Fruit fly (Drosophila melanogaster) whole organism, embryonic: Measurements from ENCODE around the gene CG7402.

Experiments
- Blimp-1 ChIP-seq: fragments of 200-800 bp; sonication (Bioruptor generic); optimal IDR thresholded peaks from 3 replicates; lab custom pipeline; 2018; ENCODE audit warnings: missing biosample characterization, missing genetic modification characterization, mild to moderate bottlenecking, moderate library complexity, missing genetic modification reagents
- CG10147 ChIP-seq: fragments of 200-800 bp; sonication (Bioruptor generic); optimal IDR thresholded peaks from 2 replicates; lab custom pipeline; 2019; ENCODE audit warnings: missing biosample characterization, mild to moderate bottlenecking, missing genetic modification characterization, moderate library complexity
- CG10267 ChIP-seq: fragments of 200-800 bp; sonication (Bioruptor generic); optimal IDR thresholded peaks from 2 replicates; lab custom pipeline; 2018; ENCODE audit warnings: missing biosample characterization, mild to moderate bottlenecking, missing genetic modification characterization, moderate library complexity
- CG10462 ChIP-seq: fragments of 200-800 bp; sonication (Bioruptor generic); optimal IDR thresholded peaks from 2 replicates; lab custom pipeline; 2016; ENCODE audit warnings: missing biosample characterization, missing genetic modification characterization
- CG10543 ChIP-seq: fragments of 200-800 bp; sonication (Bioruptor generic); optimal IDR thresholded peaks from 3 replicates; lab custom pipeline; 2017; ENCODE audit warnings: missing biosample characterization, mild to moderate bottlenecking, missing genetic modification characterization, moderate library complexity
- CG11085 ChIP-seq: fragments of 200-800 bp; sonication (Bioruptor generic); IDR thresholded peaks from 2 replicates; pipeline ENCODE4 v1.3.6; 2022; ENCODE audit warnings: missing biosample characterization, missing genetic modification characterization
- CG14014 ChIP-seq: fragments of 200-800 bp; sonication (Bioruptor generic); IDR thresholded peaks from 2 replicates; pipeline ENCODE4 v1.3.6; 2022; ENCODE audit warnings: missing biosample characterization, missing genetic modification characterization
- CG14965 ChIP-seq: fragments of 200-800 bp; sonication (Bioruptor generic); optimal IDR thresholded peaks from 2 replicates; lab custom pipeline; 2016; ENCODE audit warnings: missing biosample characterization, missing genetic modification characterization, borderline replicate concordance
- CG15073 ChIP-seq: fragments of 200-800 bp; sonication (Bioruptor generic); optimal IDR thresholded peaks from 2 replicates; lab custom pipeline; 2016; ENCODE audit warnings: missing biosample characterization, missing genetic modification characterization
- CG16815 ChIP-seq: fragments of 200-800 bp; sonication (Bioruptor generic); optimal IDR thresholded peaks from 3 replicates; lab custom pipeline; 2017; ENCODE audit warnings: missing biosample characterization, mild to moderate bottlenecking, missing genetic modification characterization
- CG17186 ChIP-seq: fragments of 200-800 bp; sonication (Bioruptor generic); optimal IDR thresholded peaks from 3 replicates; lab custom pipeline; 2017; ENCODE audit warnings: missing biosample characterization, missing genetic modification reagents, missing genetic modification characterization
- CG17361 ChIP-seq: fragments of 200-800 bp; sonication (Bioruptor generic); IDR thresholded peaks from 3 replicates; pipeline ENCODE4 v1.3.6; 2022; ENCODE audit warnings: missing biosample characterization, missing genetic modification characterization
- CG17612 ChIP-seq: fragments of 200-800 bp; sonication (Bioruptor generic); IDR thresholded peaks from 2 replicates; pipeline ENCODE4 v1.3.6; 2022; ENCODE audit warnings: missing biosample characterization, missing genetic modification characterization
- CG1792 ChIP-seq: fragments of 200-800 bp; sonication (Bioruptor generic); optimal IDR thresholded peaks from 2 replicates; lab custom pipeline; 2016; ENCODE audit warnings: missing biosample characterization, missing genetic modification characterization
- CG2116 ChIP-seq: fragments of 200-800 bp; sonication (Bioruptor generic); optimal IDR thresholded peaks from 3 replicates; lab custom pipeline; 2018; ENCODE audit warnings: missing biosample characterization, mild to moderate bottlenecking, missing genetic modification characterization
- CG2678 ChIP-seq: fragments of 200-800 bp; sonication (Bioruptor generic); optimal IDR thresholded peaks from 3 replicates; lab custom pipeline; 2019; ENCODE audit warnings: missing biosample characterization, mild to moderate bottlenecking, missing genetic modification characterization, moderate library complexity
- CG31441 ChIP-seq: fragments of 200-800 bp; sonication (Bioruptor generic); IDR thresholded peaks from 2 replicates; pipeline ENCODE4 v1.3.6; 2022; ENCODE audit warnings: missing biosample characterization, missing genetic modification characterization
- CG33213 ChIP-seq: fragments of 200-800 bp; sonication (Bioruptor generic); optimal IDR thresholded peaks from 3 replicates; lab custom pipeline; 2016; ENCODE audit warnings: missing biosample characterization, missing genetic modification characterization
- CG3995 ChIP-seq: fragments of 200-800 bp; sonication (Bioruptor generic); optimal IDR thresholded peaks from 3 replicates; lab custom pipeline; 2016; ENCODE audit warnings: missing biosample characterization, missing genetic modification characterization
- CG4424 ChIP-seq: fragments of 200-800 bp; sonication (Bioruptor generic); optimal IDR thresholded peaks from 3 replicates; lab custom pipeline; 2016; ENCODE audit warnings: missing biosample characterization, missing genetic modification characterization
- CG6683 ChIP-seq: fragments of 200-800 bp; sonication (Bioruptor generic); optimal IDR thresholded peaks from 2 replicates; lab custom pipeline; 2017; ENCODE audit warnings: missing biosample characterization, mild to moderate bottlenecking, missing genetic modification characterization, missing genetic modification reagents
- CG6791 ChIP-seq: fragments of 200-800 bp; sonication (Bioruptor generic); IDR thresholded peaks from 3 replicates; pipeline ENCODE4 v1.3.6; 2022; ENCODE audit warnings: missing biosample characterization, missing genetic modification characterization; ENCODE audit not compliant: partially characterized antibody
- CG7786 ChIP-seq: fragments of 200-800 bp; sonication (Bioruptor generic); optimal IDR thresholded peaks from 2 replicates; lab custom pipeline; 2016; ENCODE audit warnings: missing biosample characterization, missing genetic modification characterization
- CG8765 ChIP-seq: fragments of 200-800 bp; sonication (Bioruptor generic); IDR thresholded peaks from 2 replicates; pipeline ENCODE4 v1.3.6; 2022; ENCODE audit warnings: missing biosample characterization, missing genetic modification characterization
- CG8944 ChIP-seq: fragments of 200-800 bp; sonication (Bioruptor generic); optimal IDR thresholded peaks from 3 replicates; lab custom pipeline; 2016; ENCODE audit warnings: missing biosample characterization, missing genetic modification characterization
- CG9437 ChIP-seq: fragments of 200-800 bp; sonication (Bioruptor generic); optimal IDR thresholded peaks from 2 replicates; lab custom pipeline; 2018; ENCODE audit warnings: missing biosample characterization, mild to moderate bottlenecking, missing genetic modification characterization
- CkIIα-i1 ChIP-seq: fragments of 200-800 bp; sonication (Bioruptor generic); IDR thresholded peaks from 2 replicates; pipeline ENCODE4 v1.3.6; 2022; ENCODE audit warnings: missing biosample characterization, missing genetic modification characterization
- Dbx ChIP-seq: fragments of 200-800 bp; sonication (Bioruptor generic); IDR thresholded peaks from 3 replicates; pipeline ENCODE4 v1.3.6; 2022; ENCODE audit warnings: missing biosample characterization, missing genetic modification characterization
- Dip2 ChIP-seq: fragments of 200-800 bp; sonication (Bioruptor generic); IDR thresholded peaks from 2 replicates; pipeline ENCODE4 v1.3.6; 2022; ENCODE audit warnings: missing biosample characterization, missing genetic modification characterization
- Dp ChIP-seq: fragments of 200-800 bp; sonication (Bioruptor generic); optimal IDR thresholded peaks from 2 replicates; lab custom pipeline; 2018; ENCODE audit warnings: missing biosample characterization, mild to moderate bottlenecking, missing genetic modification characterization, moderate library complexity
- E2f1 ChIP-seq: fragments of 200-800 bp; sonication (Bioruptor generic); IDR thresholded peaks from 2 replicates; pipeline ENCODE4 v1.3.6; 2022; ENCODE audit warnings: missing biosample characterization, missing genetic modification characterization
- H2.0 ChIP-seq: fragments of 200-800 bp; sonication (Bioruptor generic); IDR thresholded peaks from 2 replicates; pipeline ENCODE4 v1.3.6; 2022; ENCODE audit warnings: missing biosample characterization, missing genetic modification characterization
- HLH54F ChIP-seq: fragments of 200-800 bp; sonication (Bioruptor generic); optimal IDR thresholded peaks from 3 replicates; lab custom pipeline; 2016; ENCODE audit warnings: missing biosample characterization, missing genetic modification characterization
- Lhr ChIP-seq: fragments of 200-800 bp; sonication (Bioruptor generic); optimal IDR thresholded peaks from 3 replicates; lab custom pipeline; 2017; ENCODE audit warnings: mild to moderate bottlenecking, missing biosample characterization, missing genetic modification reagents, missing genetic modification characterization
- Mes4 ChIP-seq: fragments of 200-800 bp; sonication (Bioruptor generic); optimal IDR thresholded peaks from 2 replicates; lab custom pipeline; 2016; ENCODE audit warnings: missing biosample characterization, missing genetic modification characterization
- NFAT ChIP-seq: fragments of 200-800 bp; sonication (Bioruptor generic); IDR thresholded peaks from 2 replicates; pipeline ENCODE4 v1.3.6; 2022; ENCODE audit warnings: missing biosample characterization, missing genetic modification characterization
- NK7.1 ChIP-seq: fragments of 200-800 bp; sonication (Bioruptor generic); optimal IDR thresholded peaks from 3 replicates; lab custom pipeline; 2016; ENCODE audit warnings: missing biosample characterization, missing genetic modification characterization
- Taf1 ChIP-seq: fragments of 200-800 bp; sonication (Bioruptor generic); IDR thresholded peaks from 2 replicates; pipeline ENCODE4 v1.3.6; 2022; ENCODE audit warnings: missing biosample characterization, missing genetic modification characterization
- ac ChIP-seq: fragments of 200-800 bp; sonication (Bioruptor generic); optimal IDR thresholded peaks from 3 replicates; lab custom pipeline; 2017; ENCODE audit warnings: missing biosample characterization, mild to moderate bottlenecking, missing genetic modification characterization
- ap ChIP-seq: fragments of 200-800 bp; sonication (Bioruptor generic); IDR thresholded peaks from 2 replicates; pipeline ENCODE4 v1.3.6; 2022; ENCODE audit warnings: missing biosample characterization, missing genetic modification characterization
- bab2 ChIP-seq: fragments of 200-800 bp; sonication (Bioruptor generic); optimal IDR thresholded peaks from 2 replicates; lab custom pipeline; 2016; ENCODE audit warnings: missing biosample characterization, missing genetic modification characterization
- disco-r ChIP-seq: fragments of 200-800 bp; sonication (Bioruptor generic); optimal IDR thresholded peaks from 2 replicates; lab custom pipeline; 2016; ENCODE audit warnings: missing biosample characterization, missing genetic modification characterization
- ewg ChIP-seq: fragments of 200-800 bp; sonication (Bioruptor generic); optimal IDR thresholded peaks from 3 replicates; lab custom pipeline; 2017; ENCODE audit warnings: mild to moderate bottlenecking, missing biosample characterization, missing genetic modification reagents, missing genetic modification characterization
- grau ChIP-seq: fragments of 200-800 bp; optimal IDR thresholded peaks from 3 replicates; lab custom pipeline; 2019; ENCODE audit warnings: missing biosample characterization, mild to moderate bottlenecking, missing genetic modification characterization, moderate library complexity
- ind ChIP-seq: fragments of 200-800 bp; sonication (Bioruptor generic); optimal IDR thresholded peaks from 3 replicates; lab custom pipeline; 2016; ENCODE audit warnings: missing biosample characterization, missing genetic modification characterization
- org-1 ChIP-seq: fragments of 200-800 bp; sonication (Bioruptor generic); optimal IDR thresholded peaks from 2 replicates; lab custom pipeline; 2017; ENCODE audit warnings: missing biosample characterization, missing genetic modification characterization
- phol ChIP-seq: fragments of 200-800 bp; sonication (Bioruptor generic); optimal IDR thresholded peaks from 3 replicates; lab custom pipeline; 2018; ENCODE audit warnings: missing biosample characterization, mild to moderate bottlenecking, missing genetic modification characterization, moderate library complexity
- pum ChIP-seq: fragments of 200-800 bp; sonication (Bioruptor generic); optimal IDR thresholded peaks from 2 replicates; lab custom pipeline; 2016; ENCODE audit warnings: missing biosample characterization, missing genetic modification characterization
- sc ChIP-seq, 3 experiments: fragments of >200 bp in 2 of 3; fragments of 200-800 bp in 1 of 3; sonication (Bioruptor generic) in 1 of 3; optimal IDR thresholded peaks; 2 replicates in 2 of 3; 3 replicates in 1 of 3; lab custom pipeline; 2017; ENCODE audit warnings: mild to moderate bottlenecking in 1 of 3, missing biosample characterization in 1 of 3, missing genetic modification characterization in 1 of 3, missing genetic modification reagents in 1 of 3
- slp2 ChIP-seq: fragments of 200-800 bp; sonication (Bioruptor generic); optimal IDR thresholded peaks from 2 replicates; lab custom pipeline; 2016; ENCODE audit warnings: missing biosample characterization, missing genetic modification characterization
- zen2 ChIP-seq: fragments of 200-800 bp; sonication (Bioruptor generic); IDR thresholded peaks from 3 replicates; pipeline ENCODE4 v1.3.6; 2022; ENCODE audit warnings: missing biosample characterization, missing genetic modification characterization; ENCODE audit not compliant: partially characterized antibody

CG7402 gene

dm6 chr3L:17912448-17912847 lies 24.9 kb downstream of the CG7402 start, which contains the start of gene CG5290 (continued):
- TF ChIP-seq CkIIα-i1 (GFP tag; lab: Robert Waterston, UW) (no peak), zen2 (GFP tag; lab: Robert Waterston, UW) (peak; percentile 19; the same call in 1 of the 3 replicates), CG16815 (GFP tag; lab: Kevin White, UChicago) (no peak), NK7.1 (peak; percentile 14), HLH54F (GFP tag; lab: Kevin White, UChicago) (peak; percentile 41), pum (GFP tag; lab: Kevin White, UChicago) (peak; percentile 27), CG8765 (GFP tag; lab: Robert Waterston, UW) (no peak), CG10147 (GFP tag; lab: Kevin White, UChicago) (no peak), CG17186 (GFP tag; lab: Kevin White, UChicago) (no peak), Dp (GFP tag; lab: Kevin White, UChicago) (peak; percentile 95), CG6791 (GFP tag; lab: Robert Waterston, UW) (0 out of 3 replicates have a peak, but pooled peaks have one; percentile 37), slp2 (no peak), Dip2 (no peak), CG8944 (GFP tag; lab: Kevin White, UChicago) (peak; percentile 20), phol (tag; lab: Kevin White, UChicago) (peak; percentile 33), CG33213 (peak; percentile 34), CG14014 (GFP tag; lab: Robert Waterston, UW) (no peak), disco-r (GFP tag; lab: Kevin White, UChicago) (no peak), CG2116 (GFP tag; lab: Kevin White, UChicago) (peak; percentile 59), CG4424 (GFP tag; lab: Kevin White, UChicago) (peak; percentile 18), ind (GFP tag; lab: Kevin White, UChicago) (peak; percentile 7), CG14965 (GFP tag; lab: Kevin White, UChicago) (no peak), CG17361 (GFP tag; lab: Robert Waterston, UW) (peak; percentile 40; the same call in 2 of the 3 replicates), CG6683 (GFP tag; lab: Kevin White, UChicago) (no peak), CG31441 (no peak), Lhr (no peak), NFAT (GFP tag; lab: Robert Waterston, UW) (no peak), CG15073 (GFP tag; lab: Kevin White, UChicago) (no peak), Dbx (no peak), Taf1 (GFP tag; lab: Robert Waterston, UW) (no peak), grau (tag; lab: Kevin White, UChicago) (peak; percentile 29), CG17612 (GFP tag; lab: Robert Waterston, UW) (no peak), ap (no peak), CG11085 (GFP tag; lab: Robert Waterston, UW) (no peak), CG9437 (GFP tag; lab: Kevin White, UChicago) (peak; percentile 19), bab2 (GFP tag; lab: Kevin White, UChicago) (peak; percentile 28), CG10462 (GFP tag; lab: Kevin White, UChicago) (no peak), CG10267 (tag; lab: Kevin White, UChicago) (peak; percentile 95), CG10543 (GFP tag; lab: Kevin White, UChicago) (no peak), CG1792 (GFP tag; lab: Kevin White, UChicago) (peak; percentile 47), ewg (no peak), sc (optimal IDR thresholded peaks at IDR 0.05; lab: Kevin White, UChicago) (no peak), sc (GFP tag; optimal IDR thresholded peaks at IDR 0.05; lab: Kevin White, UChicago) (no peak), ac (no peak), H2.0 (GFP tag; lab: Robert Waterston, UW) (no peak), CG2678 (tag; lab: Kevin White, UChicago) (peak; percentile 17), org-1 (GFP tag; lab: Kevin White, UChicago) (no peak), CG3995 (peak; percentile 88), E2f1 (no peak), CG7786 (no peak), Mes4 (no peak), Blimp-1 (no peak)
